ENCODE assay signal across 4 fruit fly cellular contexts in genomic region chr3L:12050629-12051028, dm6.
TF ChIP-seq lines count a peak whose summit lies in the region.

No protein-coding gene starts in this region.

- no peak for TF ChIP-seq CTCF in whole organism, embryonic (GFP tag; optimal IDR thresholded peaks at IDR 0.05; lab: Kevin White, UChicago)

TF ChIP-seq in whole organism, adult, 20 proteins besides CTCF, POLR2A, EP300 and RAD21:
- no peak for TF ChIP-seq CG7101 (tag; optimal IDR thresholded peaks at IDR 0.05; lab: Kevin White, UChicago)
- peak; percentile 18 for TF ChIP-seq CG33017 (tag; optimal IDR thresholded peaks at IDR 0.05; lab: Kevin White, UChicago)

TF ChIP-seq in whole organism, embryonic, 481 proteins besides CTCF, POLR2A, EP300 and RAD21 (continues in another document):
- no peak for TF ChIP-seq mld (GFP tag; IDR thresholded peaks at IDR 0.05; lab: Robert Waterston, UW; ENCODE audit: partially characterized antibody)
- no peak for TF ChIP-seq dan (GFP tag; IDR thresholded peaks at IDR 0.05; lab: Robert Waterston, UW)
- TF ChIP-seq CG15011 (GFP tag; optimal IDR thresholded peaks at IDR 0.05; lab: Kevin White, UChicago) = no peak
- peak; percentile 43 for TF ChIP-seq phol (tag; optimal IDR thresholded peaks at IDR 0.05; lab: Kevin White, UChicago)
- TF ChIP-seq danr (GFP tag; IDR thresholded peaks at IDR 0.05; lab: Robert Waterston, UW) = no peak
- TF ChIP-seq CG4820 (GFP tag; optimal IDR thresholded peaks at IDR 0.05; lab: Kevin White, UChicago) = peak; percentile 9
- peak; percentile 11 for TF ChIP-seq ATbp (GFP tag; optimal IDR thresholded peaks at IDR 0.05; lab: Kevin White, UChicago)
- peak; percentile 33 for TF ChIP-seq Sox102F (GFP tag; optimal IDR thresholded peaks at IDR 0.05; lab: Kevin White, UChicago)
- peak in 1 of 2 experiments; percentile 31 for TF ChIP-seq Hr51 (GFP tag; optimal IDR thresholded peaks at IDR 0.05; lab: Kevin White, UChicago)
- no peak for TF ChIP-seq sob (GFP tag; IDR thresholded peaks at IDR 0.05; lab: Robert Waterston, UW)
- no peak for TF ChIP-seq CG7987 (GFP tag; optimal IDR thresholded peaks at IDR 0.05; lab: Kevin White, UChicago)
- no peak for TF ChIP-seq Pdp1 (GFP tag; optimal IDR thresholded peaks at IDR 0.05; lab: Kevin White, UChicago)
- no peak for TF ChIP-seq exex (tag; optimal IDR thresholded peaks at IDR 0.05; lab: Kevin White, UChicago)
- TF ChIP-seq sima (GFP tag; optimal IDR thresholded peaks at IDR 0.05; lab: Kevin White, UChicago) = no peak
- TF ChIP-seq gfzf (GFP tag; optimal IDR thresholded peaks at IDR 0.05; lab: Kevin White, UChicago) = no peak
- TF ChIP-seq Atf3 (GFP tag; optimal IDR thresholded peaks at IDR 0.05; lab: Kevin White, UChicago) = no peak
- no peak for TF ChIP-seq CG10543 (GFP tag; optimal IDR thresholded peaks at IDR 0.05; lab: Kevin White, UChicago)
- TF ChIP-seq Xbp1 (GFP tag; optimal IDR thresholded peaks at IDR 0.05; lab: Kevin White, UChicago) = peak; percentile 7
- no peak for TF ChIP-seq gce (GFP tag; IDR thresholded peaks at IDR 0.05; lab: Robert Waterston, UW)
- peak; percentile 37 for TF ChIP-seq CG13296 (GFP tag; optimal IDR thresholded peaks at IDR 0.05; lab: Kevin White, UChicago)
- peak; percentile 38 for TF ChIP-seq CG9727 (GFP tag; optimal IDR thresholded peaks at IDR 0.05; lab: Kevin White, UChicago)
- peak; percentile 4 for TF ChIP-seq CG8388 (GFP tag; optimal IDR thresholded peaks at IDR 0.05; lab: Kevin White, UChicago)
- peak; percentile 44; the same call in 1 of the 2 replicates for TF ChIP-seq CG14667 (GFP tag; IDR thresholded peaks at IDR 0.05; lab: Robert Waterston, UW)
- TF ChIP-seq hth (optimal IDR thresholded peaks at IDR 0.05; lab: Kevin White, UChicago) = no peak
- peak; percentile 49 for TF ChIP-seq Ptx1 (GFP tag; IDR thresholded peaks at IDR 0.05; lab: Robert Waterston, UW)
- no peak for TF ChIP-seq CG1647 (GFP tag; optimal IDR thresholded peaks at IDR 0.05; lab: Kevin White, UChicago)
- TF ChIP-seq CG6689 (GFP tag; IDR thresholded peaks at IDR 0.05; lab: Robert Waterston, UW) = peak; percentile 35; the same call in 1 of the 2 replicates
- TF ChIP-seq bsh (GFP tag; optimal IDR thresholded peaks at IDR 0.05; lab: Kevin White, UChicago) = peak in 1 of 2 experiments; percentile 15
- no peak for TF ChIP-seq Mad (GFP tag; optimal IDR thresholded peaks at IDR 0.05; lab: Kevin White, UChicago)
- no peak for TF ChIP-seq CG1603 (tag; optimal IDR thresholded peaks at IDR 0.05; lab: Kevin White, UChicago)

TF ChIP-seq in whole organism, prepupa, 60 proteins besides CTCF, POLR2A, EP300 and RAD21 (continues in another document):
- no peak for TF ChIP-seq Sox15 (GFP tag; optimal IDR thresholded peaks at IDR 0.05; lab: Kevin White, UChicago)
- TF ChIP-seq Ets21C (GFP tag; optimal IDR thresholded peaks at IDR 0.05; lab: Kevin White, UChicago) = no peak
- TF ChIP-seq CG10669 (GFP tag; optimal IDR thresholded peaks at IDR 0.05; lab: Kevin White, UChicago) = peak; percentile 21
- TF ChIP-seq eg (GFP tag; IDR thresholded peaks at IDR 0.05; lab: Robert Waterston, UW) = peak; percentile 63
- no peak for TF ChIP-seq CG1621 (tag; optimal IDR thresholded peaks at IDR 0.05; lab: Kevin White, UChicago)
- TF ChIP-seq dsx (GFP tag; optimal IDR thresholded peaks at IDR 0.05; lab: Kevin White, UChicago; ENCODE audit: poor library complexity, severe bottlenecking) = peak; percentile 26
- no peak for TF ChIP-seq Sox102F (GFP tag; optimal IDR thresholded peaks at IDR 0.05; lab: Kevin White, UChicago)
- no peak for TF ChIP-seq CG9139 (GFP tag; optimal IDR thresholded peaks at IDR 0.05; lab: Kevin White, UChicago)
- peak; percentile 38 for TF ChIP-seq CG10631 (GFP tag; optimal IDR thresholded peaks at IDR 0.05; lab: Kevin White, UChicago)
- peak; percentile 81 for TF ChIP-seq Eip78C (GFP tag; lab: Kevin White, UChicago)
- no peak for TF ChIP-seq acj6 (GFP tag; optimal IDR thresholded peaks at IDR 0.05; lab: Kevin White, UChicago)
- TF ChIP-seq CG15336 (GFP tag; IDR thresholded peaks at IDR 0.05; lab: Robert Waterston, UW) = peak; percentile 79
- TF ChIP-seq Eip93F (GFP tag; optimal IDR thresholded peaks at IDR 0.05; lab: Kevin White, UChicago) = no peak
- TF ChIP-seq CG3919 (GFP tag; optimal IDR thresholded peaks at IDR 0.05; lab: Kevin White, UChicago) = no peak
- TF ChIP-seq net (GFP tag; optimal IDR thresholded peaks at IDR 0.05; lab: Kevin White, UChicago) = no peak
- no peak for TF ChIP-seq CG11294 (GFP tag; IDR thresholded peaks at IDR 0.05; lab: Robert Waterston, UW)
- TF ChIP-seq svp (GFP tag; lab: Kevin White, UChicago) = no peak
- TF ChIP-seq CG8119 (GFP tag; IDR thresholded peaks at IDR 0.05; lab: Robert Waterston, UW) = peak; percentile 70; the same call in 2 of the 3 replicates
- no peak for TF ChIP-seq Hr38 (GFP tag; optimal IDR thresholded peaks at IDR 0.05; lab: Kevin White, UChicago)
- TF ChIP-seq fd59A (GFP tag; optimal IDR thresholded peaks at IDR 0.05; lab: Kevin White, UChicago) = no peak
- no peak for TF ChIP-seq Blimp-1 (GFP tag; optimal IDR thresholded peaks at IDR 0.05; lab: Kevin White, UChicago)
- peak; percentile 21 for TF ChIP-seq Ets96B (tag; optimal IDR thresholded peaks at IDR 0.05; lab: Kevin White, UChicago)
- peak; percentile 17 for TF ChIP-seq CG6276 (GFP tag; optimal IDR thresholded peaks at IDR 0.05; lab: Kevin White, UChicago)
- TF ChIP-seq CG6792 (GFP tag; optimal IDR thresholded peaks at IDR 0.05; lab: Kevin White, UChicago) = no peak
- TF ChIP-seq Sox14 (GFP tag; optimal IDR thresholded peaks at IDR 0.05; lab: Kevin White, UChicago) = no peak
- no peak for TF ChIP-seq cyc (GFP tag; optimal IDR thresholded peaks at IDR 0.05; lab: Kevin White, UChicago)
- peak; percentile 6 for TF ChIP-seq Hr4 (GFP tag; optimal IDR thresholded peaks at IDR 0.05; lab: Kevin White, UChicago)
- no peak for TF ChIP-seq spab (GFP tag; optimal IDR thresholded peaks at IDR 0.05; lab: Kevin White, UChicago)
- TF ChIP-seq Gug (GFP tag; IDR thresholded peaks at IDR 0.05; lab: Robert Waterston, UW) = peak; percentile 40; the same call in 1 of the 2 replicates
- no peak for TF ChIP-seq topi (GFP tag; optimal IDR thresholded peaks at IDR 0.05; lab: Kevin White, UChicago)
- TF ChIP-seq CG11902 (GFP tag; optimal IDR thresholded peaks at IDR 0.05; lab: Kevin White, UChicago) = no peak
- peak; percentile 7 for TF ChIP-seq CG4318 (GFP tag; optimal IDR thresholded peaks at IDR 0.05; lab: Kevin White, UChicago)
- no peak for TF ChIP-seq achi (GFP tag; optimal IDR thresholded peaks at IDR 0.05; lab: Kevin White, UChicago)

TF ChIP-seq in whole organism, pupa, 21 proteins besides CTCF, POLR2A, EP300 and RAD21:
- 0 out of 2 replicates have a peak, but pooled peaks have one; percentile 17 for TF ChIP-seq rn (GFP tag; IDR thresholded peaks at IDR 0.05; lab: Robert Waterston, UW)
- TF ChIP-seq CG9948 (tag; optimal IDR thresholded peaks at IDR 0.05; lab: Kevin White, UChicago) = peak; percentile 0
- peak; percentile 36; the same call in 1 of the 2 replicates for TF ChIP-seq CG12605 (GFP tag; IDR thresholded peaks at IDR 0.05; lab: Robert Waterston, UW)
- no peak for TF ChIP-seq EcR (GFP tag; optimal IDR thresholded peaks at IDR 0.05; lab: Kevin White, UChicago)
- peak; percentile 43 for TF ChIP-seq CG8159 (tag; optimal IDR thresholded peaks at IDR 0.05; lab: Kevin White, UChicago)
- TF ChIP-seq Snoo (tag; optimal IDR thresholded peaks at IDR 0.05; lab: Kevin White, UChicago) = no peak
- TF ChIP-seq CG14655 (GFP tag; optimal IDR thresholded peaks at IDR 0.05; lab: Kevin White, UChicago) = peak; percentile 46
- no peak for TF ChIP-seq D1 (tag; optimal IDR thresholded peaks at IDR 0.05; lab: Kevin White, UChicago)
- TF ChIP-seq Ets98B (GFP tag; IDR thresholded peaks at IDR 0.05; lab: Robert Waterston, UW) = peak; percentile 21; the same call in 1 of the 2 replicates
- TF ChIP-seq CG34367 (tag; optimal IDR thresholded peaks at IDR 0.05; lab: Kevin White, UChicago) = no peak
- TF ChIP-seq CG32121 (GFP tag; IDR thresholded peaks at IDR 0.05; lab: Robert Waterston, UW) = peak; percentile 43; the same call in 1 of the 2 replicates
- peak; percentile 22 for TF ChIP-seq CG17806 (tag; optimal IDR thresholded peaks at IDR 0.05; lab: Kevin White, UChicago)
- peak; percentile 13 for TF ChIP-seq Pif1A (GFP tag; optimal IDR thresholded peaks at IDR 0.05; lab: Kevin White, UChicago)
- TF ChIP-seq Pif1B (GFP tag; optimal IDR thresholded peaks at IDR 0.05; lab: Kevin White, UChicago) = no peak
- TF ChIP-seq fd96Ca (GFP tag; IDR thresholded peaks at IDR 0.05; lab: Robert Waterston, UW) = no peak
- TF ChIP-seq CG15710 (tag; optimal IDR thresholded peaks at IDR 0.05; lab: Kevin White, UChicago) = peak; percentile 8
- TF ChIP-seq CG4496 (GFP tag; IDR thresholded peaks at IDR 0.05; lab: Robert Waterston, UW) = peak; percentile 59; the same call in 1 of the 3 replicates
- TF ChIP-seq CG10348 (GFP tag; IDR thresholded peaks at IDR 0.05; lab: Robert Waterston, UW) = no peak
